In the genomic region with DNA sequence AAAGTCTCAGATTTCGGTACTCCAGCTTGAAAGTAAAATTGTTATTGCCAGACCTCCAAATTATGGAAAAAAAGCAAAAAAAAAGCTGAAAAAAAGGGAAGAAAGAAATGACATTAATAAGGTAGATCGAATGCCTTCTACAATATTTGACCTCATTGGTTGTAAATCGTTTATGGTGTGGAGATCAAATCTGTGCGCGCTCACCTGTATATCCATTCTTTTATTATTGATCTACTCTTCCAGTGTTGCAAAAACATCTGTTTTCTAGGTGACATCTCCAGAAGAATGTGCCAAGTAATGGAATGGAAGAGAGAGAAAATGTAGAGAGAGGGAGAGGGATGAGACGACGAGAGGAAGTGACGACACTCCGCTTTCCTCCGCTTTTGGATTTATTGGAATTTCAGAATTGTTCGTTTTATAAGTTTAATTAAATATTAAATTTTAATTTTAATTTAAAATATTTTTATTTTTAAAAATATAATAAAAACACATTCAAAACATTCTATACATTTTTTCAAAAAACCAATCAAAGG, we compare ENCODE assay signal across 1 worm cellular context.
TF ChIP-seq lines count a peak whose summit lies in the region.

A gene (plus strand): TSS at position 303 of the 533 bp plus-strand sequence.
A gene (minus strand): TSS at position 313 of the 533 bp plus-strand sequence.

TF ChIP-seq in whole organism, L1 larva, 84 proteins besides CTCF, POLR2A, EP300 and RAD21 (continued from another document):
- TF ChIP-seq swsn-7 (tag; optimal IDR thresholded peaks at IDR 0.05; lab: Kevin White, UChicago): no peak
- TF ChIP-seq skn-1 (tag; optimal IDR thresholded peaks at IDR 0.05; lab: Kevin White, UChicago): no peak
- TF ChIP-seq mef-2 (tag; optimal IDR thresholded peaks at IDR 0.05; lab: Kevin White, UChicago): no peak
- no peak for TF ChIP-seq C04F5.9 (tag; optimal IDR thresholded peaks at IDR 0.05; lab: Kevin White, UChicago)
- no peak for TF ChIP-seq mdl-1 (tag; optimal IDR thresholded peaks at IDR 0.05; lab: Kevin White, UChicago)
- no peak for TF ChIP-seq hlh-4 (tag; optimal IDR thresholded peaks at IDR 0.05; lab: Kevin White, UChicago)
- TF ChIP-seq nhr-85 (tag; lab: Kevin White, UChicago): no peak
- TF ChIP-seq mab-9 (GFP tag; IDR thresholded peaks at IDR 0.05; lab: Robert Waterston, UW): no peak
- TF ChIP-seq nhr-47 (tag; optimal IDR thresholded peaks at IDR 0.05; lab: Kevin White, UChicago): no peak
- TF ChIP-seq unc-130 (tag; optimal IDR thresholded peaks at IDR 0.05; lab: Kevin White, UChicago): no peak
- no peak for TF ChIP-seq hpl-2 (GFP tag; optimal IDR thresholded peaks at IDR 0.05; lab: Kevin White, UChicago)
- TF ChIP-seq sup-37 (GFP tag; optimal IDR thresholded peaks at IDR 0.05; lab: Kevin White, UChicago): no peak
- TF ChIP-seq aly-2 (tag; optimal IDR thresholded peaks at IDR 0.05; lab: Kevin White, UChicago): no peak
- TF ChIP-seq ceh-90 (tag; optimal IDR thresholded peaks at IDR 0.05; lab: Kevin White, UChicago): no peak
- TF ChIP-seq tlp-1 (tag; optimal IDR thresholded peaks at IDR 0.05; lab: Kevin White, UChicago): no peak
- TF ChIP-seq nhr-84 (tag; optimal IDR thresholded peaks at IDR 0.05; lab: Kevin White, UChicago): no peak
- TF ChIP-seq lin-35 (GFP tag; optimal IDR thresholded peaks at IDR 0.05; lab: Kevin White, UChicago): peak in 1 of 2 experiments; percentile 24
- TF ChIP-seq nhr-71 (tag; optimal IDR thresholded peaks at IDR 0.05; lab: Kevin White, UChicago): no peak
- no peak for TF ChIP-seq lin-39 (tag; optimal IDR thresholded peaks at IDR 0.05; lab: Kevin White, UChicago)
- TF ChIP-seq rnt-1 (tag; optimal IDR thresholded peaks at IDR 0.05; lab: Kevin White, UChicago): no peak
- no peak for TF ChIP-seq efl-1 (optimal IDR thresholded peaks at IDR 0.05; lab: Kevin White, UChicago)
- peak in 1 of 2 experiments; percentile 5 for TF ChIP-seq efl-1 (GFP tag; optimal IDR thresholded peaks at IDR 0.05 in 1 of 2; lab: Kevin White, UChicago)
- peak; percentile 27 for TF ChIP-seq blmp-1 (tag; optimal IDR thresholded peaks at IDR 0.05; lab: Kevin White, UChicago)
- no peak for TF ChIP-seq fkh-8 (tag; optimal IDR thresholded peaks at IDR 0.05; lab: Kevin White, UChicago)
